Fruit fly (Drosophila melanogaster): Measurements from ENCODE around the gene bur.

bur gene

DNA sequence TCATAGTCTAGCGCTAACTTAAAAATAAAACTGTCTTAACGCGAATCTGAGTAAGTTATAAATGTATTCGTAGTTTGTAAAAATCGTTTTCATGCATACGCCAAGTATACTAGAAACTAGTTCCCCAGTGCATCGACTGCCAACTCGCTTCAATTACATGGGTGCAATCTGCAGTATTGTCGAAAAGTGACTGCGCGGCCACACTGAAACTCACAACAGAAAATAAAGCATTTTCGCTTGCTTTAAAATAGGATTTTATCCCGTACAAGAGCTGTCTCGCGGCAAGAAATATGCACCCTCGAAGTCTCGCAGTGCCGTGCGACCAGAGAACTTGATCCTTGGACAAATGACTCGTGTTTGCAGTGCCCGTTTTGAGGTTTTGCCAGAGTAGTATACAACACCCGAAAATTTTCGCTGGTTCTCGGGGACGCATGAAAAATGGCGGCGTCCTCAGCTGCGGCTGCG lies 41.7 kb upstream of the bur start, which contains the start of gene CG8677 (continued):
- TF ChIP-seq CG6791 (GFP tag; IDR thresholded peaks at IDR 0.05; ENCODE audit: partially characterized antibody) (peak; percentile 51; the same call in 2 of the 3 replicates), HHEX (GFP tag; optimal IDR thresholded peaks at IDR 0.05) (no peak), CG5953 (GFP tag; IDR thresholded peaks at IDR 0.05) (no peak), CG10147 (GFP tag; optimal IDR thresholded peaks at IDR 0.05) (no peak), CG15601 (tag; optimal IDR thresholded peaks at IDR 0.05) (no peak), gfzf (GFP tag; optimal IDR thresholded peaks at IDR 0.05) (peak; percentile 92), Nf-YB (GFP tag; optimal IDR thresholded peaks at IDR 0.05) (no peak), gce (GFP tag; IDR thresholded peaks at IDR 0.05) (no peak), jumu (GFP tag; optimal IDR thresholded peaks at IDR 0.05) (no peak), E2f1 (GFP tag; IDR thresholded peaks at IDR 0.05) (no peak), lola (GFP tag; optimal IDR thresholded peaks at IDR 0.05) (no peak), Doc2 (GFP tag; IDR thresholded peaks at IDR 0.05) (no peak), nerfin-1 (tag; optimal IDR thresholded peaks at IDR 0.05) (no peak), gsb (GFP tag; IDR thresholded peaks at IDR 0.05) (no peak), CG12659 (GFP tag; optimal IDR thresholded peaks at IDR 0.05) (peak; percentile 71), ken (GFP tag; IDR thresholded peaks at IDR 0.05) (no peak), Hmx (GFP tag; optimal IDR thresholded peaks at IDR 0.05) (no peak), Ptx1 (GFP tag; IDR thresholded peaks at IDR 0.05) (0 out of 2 replicates have a peak, but pooled peaks have one; percentile 22), Gug (GFP tag; IDR thresholded peaks at IDR 0.05) (no peak), CG4360 (GFP tag; IDR thresholded peaks at IDR 0.05) (no peak), vvl (GFP tag; IDR thresholded peaks at IDR 0.05) (no peak), CG6854 (GFP tag; optimal IDR thresholded peaks at IDR 0.05) (no peak), fu2 (GFP tag; optimal IDR thresholded peaks at IDR 0.05) (no peak), wor (GFP tag; IDR thresholded peaks at IDR 0.05) (no peak), sd (tag; optimal IDR thresholded peaks at IDR 0.05) (no peak), CG9727 (GFP tag; optimal IDR thresholded peaks at IDR 0.05) (no peak), CG16813 (GFP tag; IDR thresholded peaks at IDR 0.05; ENCODE audit: partially characterized antibody) (0 out of 3 replicates have a peak, but pooled peaks have one; percentile 36), Blimp-1 (GFP tag; optimal IDR thresholded peaks at IDR 0.05) (no peak), zen2 (GFP tag; IDR thresholded peaks at IDR 0.05; ENCODE audit: partially characterized antibody) (no peak), CG16815 (GFP tag; optimal IDR thresholded peaks at IDR 0.05) (no peak), D19A (tag; optimal IDR thresholded peaks at IDR 0.05) (no peak), hb (GFP tag; IDR thresholded peaks at IDR 0.05; ENCODE audit: partially characterized antibody) (no peak), crc (GFP tag; optimal IDR thresholded peaks at IDR 0.05) (no peak), Dll (GFP tag; IDR thresholded peaks at IDR 0.05; ENCODE audit: partially characterized antibody) (no peak), Bdp1 (GFP tag; optimal IDR thresholded peaks at IDR 0.05) (no peak), CG17912 (GFP tag; optimal IDR thresholded peaks at IDR 0.05) (no peak), jing (GFP tag; optimal IDR thresholded peaks at IDR 0.05) (no peak), CkIIα-i1 (GFP tag; IDR thresholded peaks at IDR 0.05) (no peak), HLH54F (GFP tag; optimal IDR thresholded peaks at IDR 0.05) (no peak), NFAT (GFP tag; IDR thresholded peaks at IDR 0.05) (no peak), ham (GFP tag; IDR thresholded peaks at IDR 0.05) (no peak), ap (GFP tag; IDR thresholded peaks at IDR 0.05) (no peak), CG3407 (GFP tag; optimal IDR thresholded peaks at IDR 0.05) (no peak), CG10979 (tag; optimal IDR thresholded peaks at IDR 0.05) (no peak), CG32772 (GFP tag; IDR thresholded peaks at IDR 0.05) (no peak), PHDP (tag; optimal IDR thresholded peaks at IDR 0.05) (no peak), YL-1 (GFP tag; optimal IDR thresholded peaks at IDR 0.05) (peak; percentile 69), CG7839 (tag; optimal IDR thresholded peaks at IDR 0.05) (no peak), luna (GFP tag; optimal IDR thresholded peaks at IDR 0.05) (no peak), so (GFP tag; IDR thresholded peaks at IDR 0.05) (no peak), CG17359 (tag; optimal IDR thresholded peaks at IDR 0.05) (no peak)

All from whole organism, embryonic.